Worm (Caenorhabditis elegans) whole organism, late embryonic: ENCODE measurements around the gene mrps-22.

Experiments
- elt-2 ChIP-seq: sonication (generic microtip); optimal IDR thresholded peaks from 2 replicates; lab custom pipeline; 2016; ENCODE audit warnings: missing genetic modification reagents, missing genetic modification characterization, missing compliant biosample characterization
- fkh-10 ChIP-seq: fragments of 150-350 bp; optimal IDR thresholded peaks from 2 replicates; lab custom pipeline; 2014; ENCODE audit warnings: missing biosample characterization, missing genetic modification reagents, missing genetic modification characterization
- hlh-15 ChIP-seq: sonication (generic microtip); optimal IDR thresholded peaks from 2 replicates; lab custom pipeline; 2016; ENCODE audit warnings: missing genetic modification characterization, missing compliant biosample characterization
- nhr-232 ChIP-seq: sonication (generic microtip); optimal IDR thresholded peaks from 2 replicates; lab custom pipeline; 2016; ENCODE audit warnings: missing genetic modification characterization, missing compliant biosample characterization
- rnt-1 ChIP-seq: sonication (generic microtip); optimal IDR thresholded peaks from 2 replicates; lab custom pipeline; 2016; ENCODE audit warnings: missing genetic modification characterization, missing compliant biosample characterization
- sox-2 ChIP-seq: fragments of 200-800 bp; sonication (Bioruptor generic); IDR thresholded peaks from 2 replicates; pipeline ENCODE4 v1.3.6; 2022; ENCODE audit warnings: missing genetic modification reagents, missing genetic modification characterization, missing compliant biosample characterization
- sox-4 ChIP-seq: sonication (generic microtip); optimal IDR thresholded peaks from 2 replicates; lab custom pipeline; 2017; ENCODE audit warnings: mild to moderate bottlenecking, missing genetic modification characterization, inconsistent platforms, missing compliant biosample characterization
- unc-55 ChIP-seq: sonication (generic microtip); optimal IDR thresholded peaks from 2 replicates; lab custom pipeline; 2017; ENCODE audit warnings: missing biosample characterization, missing genetic modification reagents, missing genetic modification characterization
- unc-86 ChIP-seq: sonication (generic microtip); optimal IDR thresholded peaks from 2 replicates; lab custom pipeline; 2016; ENCODE audit warnings: missing genetic modification characterization, missing compliant biosample characterization

ce11 chrII:10627963-10628362 is 45.5 kb downstream of the mrps-22 start, which contains the start of gene M28.8:
- TF ChIP-seq elt-2 (tag; lab: Kevin White, UChicago): no peak
- no peak for TF ChIP-seq sox-4 (tag; lab: Kevin White, UChicago)
- no peak for TF ChIP-seq rnt-1 (tag; lab: Kevin White, UChicago)
- no peak for TF ChIP-seq nhr-232
- no peak for TF ChIP-seq unc-55 (GFP tag; lab: Kevin White, UChicago)
- TF ChIP-seq fkh-10 (GFP tag; lab: Kevin White, UChicago): no peak
- no peak for TF ChIP-seq sox-2
- no peak for TF ChIP-seq hlh-15 (tag; lab: Kevin White, UChicago)
- TF ChIP-seq unc-86 (tag; lab: Kevin White, UChicago): no peak
